Worm (Caenorhabditis elegans): Measurements from ENCODE around the gene rpt-1.

- TF ChIP-seq B0310.2 (tag; optimal IDR thresholded peaks at IDR 0.05) (no peak), ets-7 (tag; optimal IDR thresholded peaks at IDR 0.05) (no peak), ama-1 (optimal IDR thresholded peaks at IDR 0.05) (no peak), tra-4 (tag; optimal IDR thresholded peaks at IDR 0.05) (no peak), hnd-1 (tag; optimal IDR thresholded peaks at IDR 0.05) (no peak), pes-1 (GFP tag; IDR thresholded peaks at IDR 0.05) (no peak), tbx-37 (GFP tag; conservative IDR thresholded peaks at IDR 0.05) (no peak), aly-1 (tag; optimal IDR thresholded peaks at IDR 0.05) (no peak), scrt-1 (GFP tag; IDR thresholded peaks at IDR 0.05) (no peak), hmbx-1 (tag; optimal IDR thresholded peaks at IDR 0.05) (no peak)
Observed at ce11 chrV:12026878-12027477, 44.8 kb upstream of the rpt-1 start.
